Fruit fly (Drosophila melanogaster) whole organism, embryonic: Measurements from ENCODE around the gene deltaCOP.
A peak's percentile ranks its signal among the peaks of the same experiment; 100 is the strongest.

Experiments used
- Antp ChIP-seq: fragments of 200-800 bp; sonication (Bioruptor generic); optimal IDR thresholded peaks from 3 replicates; lab custom pipeline; 2016; ENCODE audit warnings: missing biosample characterization, missing genetic modification characterization
- Atf-2 ChIP-seq: fragments of 200-800 bp; sonication (Bioruptor generic); optimal IDR thresholded peaks from 2 replicates; lab custom pipeline; 2016; ENCODE audit warnings: missing biosample characterization, missing genetic modification characterization
- CG12219 ChIP-seq: fragments of 200-800 bp; sonication (Bioruptor generic); optimal IDR thresholded peaks from 3 replicates; lab custom pipeline; 2018; ENCODE audit warnings: missing biosample characterization, mild to moderate bottlenecking, missing genetic modification characterization
- CG12391 ChIP-seq: fragments of 200-800 bp; sonication (Bioruptor generic); optimal IDR thresholded peaks from 3 replicates; lab custom pipeline; 2018; ENCODE audit warnings: missing biosample characterization, mild to moderate bottlenecking, missing genetic modification characterization, moderate library complexity
- CG13894 ChIP-seq: fragments of 200-800 bp; sonication (Bioruptor generic); optimal IDR thresholded peaks from 3 replicates; lab custom pipeline; 2018; ENCODE audit warnings: missing biosample characterization, mild to moderate bottlenecking, missing genetic modification characterization, moderate library complexity
- CG14710 ChIP-seq: fragments of 200-800 bp; sonication (Bioruptor generic); optimal IDR thresholded peaks from 3 replicates; lab custom pipeline; 2019; ENCODE audit warnings: missing biosample characterization, mild to moderate bottlenecking, missing genetic modification characterization, moderate library complexity
- CG15479 ChIP-seq: fragments of 200-800 bp; sonication (Bioruptor generic); optimal IDR thresholded peaks from 3 replicates; lab custom pipeline; 2019; ENCODE audit warnings: missing biosample characterization, mild to moderate bottlenecking, missing genetic modification characterization, moderate library complexity
- CG15696 ChIP-seq: fragments of 200-800 bp; sonication (Bioruptor generic); optimal IDR thresholded peaks from 2 replicates; lab custom pipeline; 2019; ENCODE audit warnings: missing biosample characterization, mild to moderate bottlenecking, missing genetic modification characterization, moderate library complexity
- CG17361 ChIP-seq: fragments of 200-800 bp; sonication (Bioruptor generic); IDR thresholded peaks from 3 replicates; pipeline ENCODE4 v1.3.6; 2022; ENCODE audit warnings: missing biosample characterization, missing genetic modification characterization
- CG18262 ChIP-seq: fragments of 200-800 bp; optimal IDR thresholded peaks from 3 replicates; lab custom pipeline; 2019; ENCODE audit warnings: missing biosample characterization, mild to moderate bottlenecking, missing genetic modification characterization, moderate library complexity
- CG3065 ChIP-seq: fragments of 200-800 bp; sonication (Bioruptor generic); optimal IDR thresholded peaks from 2 replicates; lab custom pipeline; 2016; ENCODE audit warnings: missing biosample characterization, missing genetic modification characterization
- CG33213 ChIP-seq: fragments of 200-800 bp; sonication (Bioruptor generic); optimal IDR thresholded peaks from 3 replicates; lab custom pipeline; 2016; ENCODE audit warnings: missing biosample characterization, missing genetic modification characterization
- CG34224 ChIP-seq: fragments of 200-800 bp; sonication (Bioruptor generic); IDR thresholded peaks from 3 replicates; pipeline ENCODE4 v1.3.6; 2022; ENCODE audit warnings: missing biosample characterization, missing genetic modification characterization; ENCODE audit not compliant: partially characterized antibody
- CG34422 ChIP-seq: fragments of 200-800 bp; sonication (Bioruptor generic); IDR thresholded peaks from 3 replicates; pipeline ENCODE4 v1.3.6; 2022; ENCODE audit warnings: missing biosample characterization, missing genetic modification characterization
- CG6175 ChIP-seq: fragments of 200-800 bp; sonication (Bioruptor generic); IDR thresholded peaks from 3 replicates; pipeline ENCODE4 v1.3.6; 2022; ENCODE audit warnings: missing biosample characterization, missing genetic modification characterization
- CG6689 ChIP-seq: fragments of 200-800 bp; sonication (Bioruptor generic); IDR thresholded peaks from 2 replicates; pipeline ENCODE4 v1.3.6; 2022; ENCODE audit warnings: missing biosample characterization, missing genetic modification characterization
- CG7357 ChIP-seq: fragments of 200-800 bp; sonication (Bioruptor generic); IDR thresholded peaks from 3 replicates; pipeline ENCODE4 v1.3.6; 2022; ENCODE audit warnings: missing biosample characterization, missing genetic modification characterization
- CG7987 ChIP-seq: fragments of 200-800 bp; sonication (Bioruptor generic); optimal IDR thresholded peaks from 2 replicates; lab custom pipeline; 2018; ENCODE audit warnings: missing biosample characterization, mild to moderate bottlenecking, missing genetic modification characterization, moderate library complexity
- CTCF ChIP-seq: fragments of 200-800 bp; sonication (Bioruptor generic); optimal IDR thresholded peaks from 2 replicates; lab custom pipeline; 2017; ENCODE audit warnings: missing biosample characterization, mild to moderate bottlenecking, missing genetic modification characterization, moderate library complexity
- CoRest ChIP-seq: fragments of 200-800 bp; sonication (Bioruptor generic); optimal IDR thresholded peaks from 3 replicates; lab custom pipeline; 2018; ENCODE audit warnings: missing biosample characterization, mild to moderate bottlenecking, missing genetic modification characterization, moderate library complexity
- Elba2 ChIP-seq: fragments of 200-800 bp; sonication (Bioruptor generic); optimal IDR thresholded peaks from 3 replicates; lab custom pipeline; 2016; ENCODE audit warnings: missing biosample characterization, missing genetic modification characterization
- Fer3 ChIP-seq: fragments of 200-800 bp; sonication (Bioruptor generic); optimal IDR thresholded peaks from 2 replicates; lab custom pipeline; 2018; ENCODE audit warnings: missing biosample characterization, mild to moderate bottlenecking, missing genetic modification characterization, moderate library complexity
- HLHmδ ChIP-seq: fragments of 200-800 bp; sonication (Bioruptor generic); optimal IDR thresholded peaks from 2 replicates; lab custom pipeline; 2018; ENCODE audit warnings: missing biosample characterization, mild to moderate bottlenecking, missing genetic modification characterization, moderate library complexity
- Hand ChIP-seq: fragments of 200-800 bp; sonication (Bioruptor generic); optimal IDR thresholded peaks from 2 replicates; lab custom pipeline; 2017; ENCODE audit warnings: mild to moderate bottlenecking, missing biosample characterization, missing genetic modification reagents, missing genetic modification characterization
- Hey ChIP-seq: fragments of 200-800 bp; sonication (Bioruptor generic); optimal IDR thresholded peaks from 3 replicates; lab custom pipeline; 2018; ENCODE audit warnings: missing biosample characterization, mild to moderate bottlenecking, missing genetic modification characterization
- Jarid2 ChIP-seq: fragments of 200-800 bp; sonication (Bioruptor generic); optimal IDR thresholded peaks from 3 replicates; lab custom pipeline; 2017; ENCODE audit warnings: mild to moderate bottlenecking, missing biosample characterization, missing genetic modification reagents, missing genetic modification characterization
- MTF-1 ChIP-seq: fragments of 200-800 bp; sonication (Bioruptor generic); optimal IDR thresholded peaks from 2 replicates; lab custom pipeline; 2018; ENCODE audit warnings: missing biosample characterization, mild to moderate bottlenecking, missing genetic modification characterization, borderline replicate concordance
- Mrtf ChIP-seq: fragments of 200-800 bp; sonication (Bioruptor generic); IDR thresholded peaks from 3 replicates; pipeline ENCODE4 v1.3.6; 2022; ENCODE audit warnings: missing biosample characterization, missing genetic modification characterization
- Myb ChIP-seq: fragments of 200-800 bp; sonication (Bioruptor generic); optimal IDR thresholded peaks from 2 replicates; lab custom pipeline; 2016; ENCODE audit warnings: missing biosample characterization, missing genetic modification characterization
- Nf-YA ChIP-seq: fragments of 200-800 bp; sonication (Bioruptor generic); IDR thresholded peaks from 2 replicates; pipeline ENCODE4 v1.3.6; 2022; ENCODE audit warnings: missing biosample characterization, missing genetic modification characterization
- Six4 ChIP-seq: fragments of 200-800 bp; sonication (Bioruptor generic); optimal IDR thresholded peaks from 2 replicates; lab custom pipeline; 2016; ENCODE audit warnings: missing biosample characterization, missing genetic modification characterization
- Sry-δ ChIP-seq: fragments of 200-800 bp; sonication (Bioruptor generic); optimal IDR thresholded peaks from 2 replicates; lab custom pipeline; 2016; ENCODE audit warnings: missing biosample characterization, missing genetic modification characterization
- aop ChIP-seq: fragments of 200-800 bp; sonication (Bioruptor generic); IDR thresholded peaks from 2 replicates; pipeline ENCODE4 v1.3.6; 2022; ENCODE audit warnings: missing biosample characterization, missing genetic modification characterization
- cwo ChIP-seq: fragments of 200-800 bp; sonication (Bioruptor generic); optimal IDR thresholded peaks from 3 replicates; lab custom pipeline; 2017; ENCODE audit warnings: missing biosample characterization, missing genetic modification characterization, mild to moderate bottlenecking, moderate library complexity, missing genetic modification reagents
- dati ChIP-seq: fragments of 200-800 bp; sonication (Bioruptor generic); IDR thresholded peaks from 2 replicates; pipeline ENCODE4 v1.3.6; 2022; ENCODE audit warnings: missing biosample characterization, missing genetic modification characterization
- emc ChIP-seq: fragments of 200-800 bp; sonication (Bioruptor generic); optimal IDR thresholded peaks from 2 replicates; lab custom pipeline; 2016; ENCODE audit warnings: missing biosample characterization, missing genetic modification characterization
- ems ChIP-seq: fragments of 200-800 bp; sonication (Bioruptor generic); optimal IDR thresholded peaks from 3 replicates; lab custom pipeline; 2016; ENCODE audit warnings: missing biosample characterization, missing genetic modification characterization
- gce ChIP-seq: fragments of 200-800 bp; sonication (Bioruptor generic); IDR thresholded peaks from 3 replicates; pipeline ENCODE4 v1.3.6; 2022; ENCODE audit warnings: missing biosample characterization, missing genetic modification characterization
- gem ChIP-seq: fragments of 200-800 bp; sonication (Bioruptor generic); optimal IDR thresholded peaks from 2 replicates; lab custom pipeline; 2019; ENCODE audit warnings: missing biosample characterization, mild to moderate bottlenecking, missing genetic modification characterization, moderate library complexity
- mld ChIP-seq: fragments of 200-800 bp; sonication (Bioruptor generic); IDR thresholded peaks from 3 replicates; pipeline ENCODE4 v1.3.6; 2022; ENCODE audit warnings: missing biosample characterization, missing genetic modification characterization; ENCODE audit not compliant: partially characterized antibody
- nerfin-2 ChIP-seq: fragments of 200-800 bp; sonication (Bioruptor generic); IDR thresholded peaks from 2 replicates; pipeline ENCODE4 v1.3.6; 2022; ENCODE audit warnings: missing biosample characterization, missing genetic modification characterization; ENCODE audit not compliant: partially characterized antibody
- pb ChIP-seq: fragments of 200-800 bp; sonication (Bioruptor generic); optimal IDR thresholded peaks from 3 replicates; lab custom pipeline; 2016; ENCODE audit warnings: missing biosample characterization, missing genetic modification characterization
- pita ChIP-seq: fragments of 200-800 bp; sonication (Bioruptor generic); optimal IDR thresholded peaks from 2 replicates; lab custom pipeline; 2017; ENCODE audit warnings: missing biosample characterization, mild to moderate bottlenecking, missing genetic modification characterization
- repo ChIP-seq: fragments of 200-800 bp; sonication (Bioruptor generic); optimal IDR thresholded peaks from 2 replicates; lab custom pipeline; 2016; ENCODE audit warnings: missing biosample characterization, missing genetic modification characterization
- sna ChIP-seq: fragments of 200-800 bp; sonication (Bioruptor generic); IDR thresholded peaks from 2 replicates; pipeline ENCODE4 v1.3.6; 2022; ENCODE audit warnings: missing biosample characterization, missing genetic modification characterization; ENCODE audit not compliant: partially characterized antibody
- sqz ChIP-seq: fragments of 200-800 bp; sonication (Bioruptor generic); optimal IDR thresholded peaks from 3 replicates; lab custom pipeline; 2018; ENCODE audit warnings: missing biosample characterization, mild to moderate bottlenecking, missing genetic modification characterization
- sr ChIP-seq: fragments of 200-800 bp; sonication (Bioruptor generic); IDR thresholded peaks from 3 replicates; pipeline ENCODE4 v1.3.6; 2022; ENCODE audit warnings: missing biosample characterization, missing genetic modification characterization
- sug ChIP-seq: fragments of 200-800 bp; optimal IDR thresholded peaks from 2 replicates; lab custom pipeline; 2019; ENCODE audit warnings: missing biosample characterization, mild to moderate bottlenecking, missing genetic modification characterization, moderate library complexity
- tio ChIP-seq: fragments of 200-800 bp; sonication (Bioruptor generic); optimal IDR thresholded peaks from 2 replicates; lab custom pipeline; 2017; ENCODE audit warnings: missing biosample characterization, missing genetic modification characterization, inconsistent platforms
- vfl ChIP-seq: fragments of 200-800 bp; sonication (Bioruptor generic); optimal IDR thresholded peaks from 2 replicates; lab custom pipeline; 2016; ENCODE audit warnings: missing biosample characterization, missing genetic modification characterization
- wdn ChIP-seq: fragments of 200-800 bp; sonication (Bioruptor generic); IDR thresholded peaks from 2 replicates; pipeline ENCODE4 v1.3.6; 2022; ENCODE audit warnings: missing biosample characterization, missing genetic modification characterization

The deltaCOP gene

dm6 chrX:1849914-1850313 lies 11.7 kb downstream of the deltaCOP start (continued):
- TF ChIP-seq CTCF (GFP tag; lab: Kevin White, UChicago): peak; percentile 36
- peak; percentile 62 for TF ChIP-seq repo (GFP tag; lab: Kevin White, UChicago)
- peak; percentile 91 for TF ChIP-seq CoRest (tag; lab: Kevin White, UChicago)
- no peak for TF ChIP-seq pita (GFP tag; lab: Kevin White, UChicago)
- TF ChIP-seq Elba2 (GFP tag; lab: Kevin White, UChicago): no peak
- no peak for TF ChIP-seq Nf-YA (GFP tag; lab: Robert Waterston, UW)
- peak; percentile 89 for TF ChIP-seq CG12391 (tag; lab: Kevin White, UChicago)
- TF ChIP-seq Jarid2 (GFP tag; lab: Kevin White, UChicago): peak; percentile 57
- TF ChIP-seq nerfin-2 (GFP tag; lab: Robert Waterston, UW): no peak
- peak; percentile 92 for TF ChIP-seq Hand (GFP tag; lab: Kevin White, UChicago)
- TF ChIP-seq CG15696 (tag; lab: Kevin White, UChicago): peak; percentile 75
- TF ChIP-seq Myb (GFP tag; lab: Kevin White, UChicago): peak; percentile 56
- peak; percentile 34 for TF ChIP-seq MTF-1
- peak; percentile 81 for TF ChIP-seq tio (GFP tag; lab: Kevin White, UChicago)
- TF ChIP-seq Fer3 (tag; lab: Kevin White, UChicago): peak; percentile 93
- TF ChIP-seq CG3065: peak; percentile 5
- peak; percentile 41 for TF ChIP-seq CG15479
- TF ChIP-seq CG6175: 0 out of 3 replicates have a peak, but pooled peaks have one; percentile 43
- peak; percentile 77 for TF ChIP-seq vfl (GFP tag; lab: Kevin White, UChicago)
- no peak for TF ChIP-seq sna (GFP tag; lab: Robert Waterston, UW)
- TF ChIP-seq mld (GFP tag; lab: Robert Waterston, UW): no peak
- TF ChIP-seq cwo (GFP tag; lab: Kevin White, UChicago): peak; percentile 99
- TF ChIP-seq sug (tag; lab: Kevin White, UChicago): peak; percentile 94
- peak; percentile 67 for TF ChIP-seq CG33213
- TF ChIP-seq CG18262: peak; percentile 82
- peak; percentile 77 for TF ChIP-seq CG7987 (GFP tag; lab: Kevin White, UChicago)
- peak; percentile 77; the same call in 2 of the 3 replicates for TF ChIP-seq CG34422 (GFP tag; lab: Robert Waterston, UW)
- TF ChIP-seq CG17361: peak; percentile 82
- no peak for TF ChIP-seq dati (GFP tag; lab: Robert Waterston, UW)
- TF ChIP-seq CG6689 (GFP tag; lab: Robert Waterston, UW): peak; percentile 71
- peak; percentile 32 for TF ChIP-seq Atf-2 (GFP tag; lab: Kevin White, UChicago)
- peak; percentile 85 for TF ChIP-seq CG12219 (GFP tag; lab: Kevin White, UChicago)
- TF ChIP-seq Sry-δ (GFP tag; lab: Kevin White, UChicago): peak; percentile 30
- no peak for TF ChIP-seq HLHmδ (GFP tag; lab: Kevin White, UChicago)
- TF ChIP-seq sr: no peak
- no peak for TF ChIP-seq CG34224
- TF ChIP-seq CG7357: peak; percentile 65; the same call in 2 of the 3 replicates
- peak; percentile 23 for TF ChIP-seq pb (GFP tag; lab: Kevin White, UChicago)
- TF ChIP-seq emc (GFP tag; lab: Kevin White, UChicago): peak; percentile 43
- peak; percentile 56 for TF ChIP-seq Antp (GFP tag; lab: Kevin White, UChicago)
- TF ChIP-seq Mrtf: peak; percentile 61; the same call in 2 of the 3 replicates
- peak; percentile 43 for TF ChIP-seq sqz
- no peak; the same call in 2 of the 3 replicates for TF ChIP-seq gce (GFP tag; lab: Robert Waterston, UW)
- TF ChIP-seq ems (GFP tag; lab: Kevin White, UChicago): peak; percentile 78
- TF ChIP-seq CG13894 (tag; lab: Kevin White, UChicago): peak; percentile 93
- TF ChIP-seq aop (GFP tag; lab: Robert Waterston, UW): no peak
- TF ChIP-seq CG14710 (tag; lab: Kevin White, UChicago): peak; percentile 66
- TF ChIP-seq wdn (GFP tag; lab: Robert Waterston, UW): peak; percentile 77
- peak; percentile 61 for TF ChIP-seq Six4 (GFP tag; lab: Kevin White, UChicago)
- TF ChIP-seq Hey (tag; lab: Kevin White, UChicago): peak; percentile 60
- peak; percentile 94 for TF ChIP-seq gem
